Worm (Caenorhabditis elegans): ENCODE data around the gene cest-2.2.

ce11 chrV:14167629-14168028 is 7.5 kb downstream of the cest-2.2 start, which contains the start of gene ocam-1:
- TF ChIP-seq unc-120 (tag; optimal IDR thresholded peaks at IDR 0.05; ENCODE audit: poor library complexity, severe bottlenecking) (no peak), mep-1 (tag; optimal IDR thresholded peaks at IDR 0.05) (no peak), unc-62 (GFP tag; optimal IDR thresholded peaks at IDR 0.05) (no peak), pha-4 (tag; optimal IDR thresholded peaks at IDR 0.05) (no peak), nhr-12 (tag; optimal IDR thresholded peaks at IDR 0.05) (no peak), nhr-76 (tag; optimal IDR thresholded peaks at IDR 0.05) (no peak), ceh-39 (tag; optimal IDR thresholded peaks at IDR 0.05) (no peak), elt-1 (tag; optimal IDR thresholded peaks at IDR 0.05; ENCODE audit: borderline replicate concordance, insufficient read depth) (no peak), ces-1 (GFP tag; optimal IDR thresholded peaks at IDR 0.05) (no peak), ztf-11 (tag; optimal IDR thresholded peaks at IDR 0.05) (no peak)

Data from whole organism, mixed stage, embryonic.